Worm (Caenorhabditis elegans) whole organism, L1 larva: ENCODE measurements around the gene ZK370.6.
A peak's percentile ranks its signal among the peaks of the same experiment; 100 is the strongest.

Experiments used
- alr-1 ChIP-seq: fragments of 200-800 bp; sonication (Bioruptor generic); optimal IDR thresholded peaks from 2 replicates; lab custom pipeline; 2018; ENCODE audit warnings: borderline replicate concordance, mild to moderate bottlenecking, missing genetic modification characterization, missing compliant biosample characterization
- aly-2 ChIP-seq: fragments of 150-350 bp; optimal IDR thresholded peaks from 2 replicates; lab custom pipeline; 2014; ENCODE audit warnings: missing biosample characterization, missing genetic modification characterization
- ceh-63 ChIP-seq: fragments of 200-800 bp; sonication (Bioruptor generic); optimal IDR thresholded peaks from 2 replicates; lab custom pipeline; 2018; ENCODE audit warnings: mild to moderate bottlenecking, missing genetic modification characterization, missing compliant biosample characterization
- ceh-8 ChIP-seq: fragments of 200-800 bp; sonication (Bioruptor generic); optimal IDR thresholded peaks from 2 replicates; lab custom pipeline; 2018; ENCODE audit warnings: mild to moderate bottlenecking, missing genetic modification characterization, moderate library complexity, missing compliant biosample characterization
- ceh-82 ChIP-seq, 3 experiments: fragments of 150-350 bp in 1 of 3; sonication (generic microtip) in 2 of 3; optimal IDR thresholded peaks; 2 replicates each; lab custom pipeline; 2014 to 2017; ENCODE audit warnings: missing biosample characterization in 3 of 3, missing genetic modification characterization in 3 of 3
- ceh-90 ChIP-seq: sonication (generic microtip); optimal IDR thresholded peaks from 2 replicates; lab custom pipeline; 2016; ENCODE audit warnings: missing genetic modification characterization, missing compliant biosample characterization
- dsc-1 ChIP-seq: sonication (generic microtip); optimal IDR thresholded peaks from 2 replicates; lab custom pipeline; 2016; ENCODE audit warnings: mild to moderate bottlenecking, missing genetic modification characterization, missing compliant biosample characterization
- efl-1 ChIP-seq, 4 experiments: fragments of 150-350 bp; optimal IDR thresholded peaks in 3 of 4; peaks in 1 of 4; 1 replicate in 1 of 4; 2 replicates in 3 of 4; lab custom pipeline; 2014; ENCODE audit warnings: missing biosample characterization in 2 of 4, missing genetic modification characterization in 2 of 4, missing genetic modification reagents in 2 of 4
- efl-3 ChIP-seq: fragments of 200-800 bp; sonication (Bioruptor generic); optimal IDR thresholded peaks from 2 replicates; lab custom pipeline; 2018; ENCODE audit warnings: mild to moderate bottlenecking, missing genetic modification characterization, missing compliant biosample characterization
- egl-27 ChIP-seq, 2 experiments: fragments of 150-350 bp in 1 of 2; sonication (generic microtip); optimal IDR thresholded peaks; 3 replicates each; lab custom pipeline; 2017 to 2018; ENCODE audit warnings: missing biosample characterization in 2 of 2, missing genetic modification characterization in 2 of 2, missing genetic modification reagents in 2 of 2
- ets-5 ChIP-seq: fragments of 200-800 bp; sonication (Bioruptor generic); IDR thresholded peaks from 2 replicates; pipeline ENCODE4 v1.3.6; 2022; ENCODE audit warnings: missing genetic modification characterization, missing compliant biosample characterization
- fkh-4 ChIP-seq: sonication (generic microtip); optimal IDR thresholded peaks from 2 replicates; lab custom pipeline; 2016; ENCODE audit warnings: missing compliant biosample characterization, missing genetic modification characterization, borderline replicate concordance
- fkh-8 ChIP-seq: sonication (generic microtip); optimal IDR thresholded peaks from 2 replicates; lab custom pipeline; 2016; ENCODE audit warnings: mild to moderate bottlenecking, missing genetic modification characterization, missing compliant biosample characterization
- grh-1 ChIP-seq: fragments of 200-800 bp; sonication (Bioruptor generic); IDR thresholded peaks from 2 replicates; pipeline ENCODE4 v1.3.6; 2022; ENCODE audit warnings: missing genetic modification reagents, missing genetic modification characterization, missing compliant biosample characterization
- isw-1 ChIP-seq: fragments of 200-800 bp; sonication (Bioruptor generic); IDR thresholded peaks from 2 replicates; pipeline ENCODE4 v1.3.6; 2022; ENCODE audit warnings: missing genetic modification characterization, missing compliant biosample characterization
- jun-1 ChIP-seq: fragments of 150-350 bp; optimal IDR thresholded peaks from 2 replicates; lab custom pipeline; 2014; ENCODE audit warnings: missing biosample characterization, missing genetic modification reagents, missing genetic modification characterization
- lin-13 ChIP-seq: fragments of 150-350 bp; optimal IDR thresholded peaks from 2 replicates; lab custom pipeline; 2014; ENCODE audit warnings: missing biosample characterization, missing genetic modification reagents, missing genetic modification characterization
- lin-35 ChIP-seq, 2 experiments: fragments of 150-350 bp; optimal IDR thresholded peaks; 2 replicates each; lab custom pipeline; 2014; ENCODE audit warnings: missing biosample characterization in 2 of 2, missing genetic modification characterization in 2 of 2, missing genetic modification reagents in 2 of 2
- lin-39 ChIP-seq: fragments of 150-350 bp; optimal IDR thresholded peaks from 2 replicates; lab custom pipeline; 2014; ENCODE audit warnings: missing biosample characterization, missing genetic modification reagents, missing genetic modification characterization
- lir-3 ChIP-seq: sonication (generic microtip); optimal IDR thresholded peaks from 2 replicates; lab custom pipeline; 2016; ENCODE audit warnings: mild to moderate bottlenecking, missing genetic modification characterization, moderate library complexity, missing compliant biosample characterization; ENCODE audit not compliant: poor library complexity
- mab-9 ChIP-seq: fragments of 200-800 bp; sonication (Bioruptor generic); IDR thresholded peaks from 2 replicates; pipeline ENCODE4 v1.3.6; 2022; ENCODE audit warnings: missing genetic modification reagents, missing genetic modification characterization, missing compliant biosample characterization
- mdl-1 ChIP-seq, 2 experiments: fragments of 150-350 bp; optimal IDR thresholded peaks; 2 replicates each; lab custom pipeline; 2014 to 2017; ENCODE audit warnings: missing biosample characterization in 2 of 2, missing genetic modification characterization in 2 of 2, inconsistent platforms in 1 of 2
- mef-2 ChIP-seq: fragments of 150-350 bp; optimal IDR thresholded peaks from 2 replicates; lab custom pipeline; 2014; ENCODE audit warnings: missing biosample characterization, missing genetic modification characterization
- mep-1 ChIP-seq: fragments of 150-350 bp; optimal IDR thresholded peaks from 2 replicates; lab custom pipeline; 2014; ENCODE audit warnings: missing biosample characterization, missing genetic modification characterization
- nhr-19 ChIP-seq: fragments of 200-800 bp; sonication (Bioruptor generic); conservative IDR thresholded peaks from 2 replicates; pipeline ENCODE4 v1.3.6; 2022; ENCODE audit warnings: missing genetic modification characterization, missing compliant biosample characterization
- nhr-28 ChIP-seq: fragments of 150-350 bp; optimal IDR thresholded peaks from 2 replicates; lab custom pipeline; 2014; ENCODE audit warnings: missing biosample characterization, missing genetic modification characterization
- nhr-71 ChIP-seq: sonication (generic microtip); optimal IDR thresholded peaks from 2 replicates; lab custom pipeline; 2016; ENCODE audit warnings: mild to moderate bottlenecking, missing genetic modification characterization, moderate library complexity, missing compliant biosample characterization
- nhr-85 ChIP-seq: sonication (generic microtip); peaks from one replicate; lab custom pipeline; 2016; ENCODE audit warnings: missing genetic modification characterization, inconsistent platforms, missing compliant biosample characterization
- nhr-90 ChIP-seq: sonication (generic microtip); optimal IDR thresholded peaks from 2 replicates; lab custom pipeline; 2016; ENCODE audit warnings: mild to moderate bottlenecking, missing genetic modification characterization, missing compliant biosample characterization; ENCODE audit not compliant: poor library complexity
- pqm-1 ChIP-seq: sonication (generic microtip); optimal IDR thresholded peaks from 3 replicates; lab custom pipeline; 2017; ENCODE audit warnings: missing biosample characterization, missing genetic modification characterization
- rnt-1 ChIP-seq: sonication (generic microtip); optimal IDR thresholded peaks from 2 replicates; lab custom pipeline; 2016; ENCODE audit warnings: mild to moderate bottlenecking, missing genetic modification characterization, moderate library complexity, missing compliant biosample characterization
- snpc-4 ChIP-seq: fragments of 150-350 bp; optimal IDR thresholded peaks from 2 replicates; lab custom pipeline; 2014; ENCODE audit warnings: missing biosample characterization, missing genetic modification characterization
- snu-23 ChIP-seq: sonication (generic microtip); optimal IDR thresholded peaks from 2 replicates; lab custom pipeline; 2016; ENCODE audit warnings: missing genetic modification characterization, missing compliant biosample characterization
- sox-4 ChIP-seq: sonication (generic microtip); optimal IDR thresholded peaks from 2 replicates; lab custom pipeline; 2016; ENCODE audit warnings: missing genetic modification characterization, missing compliant biosample characterization
- sptf-1 ChIP-seq: fragments of 150-350 bp; optimal IDR thresholded peaks from 2 replicates; lab custom pipeline; 2014; ENCODE audit warnings: missing biosample characterization, missing genetic modification characterization
- swsn-7 ChIP-seq: sonication (generic microtip); optimal IDR thresholded peaks from 2 replicates; lab custom pipeline; 2016; ENCODE audit warnings: missing genetic modification characterization, missing compliant biosample characterization
- unc-86 ChIP-seq: sonication (generic microtip); optimal IDR thresholded peaks from 2 replicates; lab custom pipeline; 2016; ENCODE audit warnings: missing genetic modification characterization, missing compliant biosample characterization
- xbp-1 ChIP-seq: sonication (generic microtip); optimal IDR thresholded peaks from 2 replicates; lab custom pipeline; 2016; ENCODE audit warnings: missing genetic modification characterization, missing compliant biosample characterization
- ztf-11 ChIP-seq, 2 experiments: sonication (generic microtip); optimal IDR thresholded peaks; 2 replicates each; lab custom pipeline; 2016 to 2017; ENCODE audit warnings: missing genetic modification characterization in 2 of 2, missing biosample characterization in 1 of 2, missing compliant biosample characterization in 1 of 2
- ztf-4 ChIP-seq: fragments of 150-350 bp; optimal IDR thresholded peaks from 2 replicates; lab custom pipeline; 2014; ENCODE audit warnings: missing biosample characterization, missing genetic modification characterization

ZK370.6 gene

DNA sequence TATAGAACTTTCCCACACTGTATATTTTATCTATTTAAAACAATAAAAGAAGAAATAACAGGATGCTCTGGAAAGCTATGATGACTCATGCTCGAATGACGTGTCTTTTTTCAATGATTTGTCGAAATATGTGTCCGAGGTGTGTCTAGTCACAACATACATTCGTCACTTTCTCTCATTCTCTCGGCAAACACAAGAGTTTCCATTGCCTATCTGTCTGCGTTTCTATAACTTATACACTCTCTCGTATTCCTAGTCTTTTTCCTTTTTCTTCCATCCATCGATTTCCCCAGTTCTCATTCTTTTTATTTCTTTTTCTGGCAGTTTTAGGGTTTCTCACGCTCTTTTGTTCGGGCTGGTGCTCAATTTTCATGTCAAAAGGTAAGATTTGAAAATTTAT is 47.0 kb downstream of the ZK370.6 start (continued):
- TF ChIP-seq lin-39 (tag; lab: Kevin White, UChicago) (no peak), mef-2 (no peak), snpc-4 (tag; lab: Kevin White, UChicago) (no peak), dsc-1 (tag; lab: Kevin White, UChicago) (no peak), nhr-19 (GFP tag; lab: Robert Waterston, UW) (no peak), ztf-11 (tag; optimal IDR thresholded peaks at IDR 0.05; lab: Kevin White, UChicago) (no peak), fkh-8 (tag; lab: Kevin White, UChicago) (peak; percentile 65), nhr-28 (tag; lab: Kevin White, UChicago) (no peak), nhr-85 (tag; lab: Kevin White, UChicago) (no peak), rnt-1 (peak; percentile 13), efl-1 (optimal IDR thresholded peaks at IDR 0.05; lab: Kevin White, UChicago) (peak; percentile 51 to 55), efl-1 (GFP tag; optimal IDR thresholded peaks at IDR 0.05 in 1 of 2; lab: Kevin White, UChicago) (peak; percentile 27 to 79), nhr-71 (tag; lab: Kevin White, UChicago) (peak; percentile 23), lin-13 (GFP tag; lab: Kevin White, UChicago) (no peak), mep-1 (tag; lab: Kevin White, UChicago) (peak; percentile 14), fkh-4 (no peak), unc-86 (tag; lab: Kevin White, UChicago) (no peak), lin-35 (GFP tag; optimal IDR thresholded peaks at IDR 0.05; lab: Kevin White, UChicago) (peak; percentile 27 to 46), xbp-1 (tag; lab: Kevin White, UChicago) (no peak), egl-27 (tag; optimal IDR thresholded peaks at IDR 0.05; lab: Kevin White, UChicago) (no peak), sptf-1 (tag; lab: Kevin White, UChicago) (no peak), pqm-1 (tag; lab: Kevin White, UChicago) (no peak), ceh-82 (tag; optimal IDR thresholded peaks at IDR 0.05; lab: Kevin White, UChicago) (peak in 1 of 3 experiments; percentile 35), efl-3 (no peak), nhr-90 (tag; lab: Kevin White, UChicago) (no peak), mdl-1 (tag; optimal IDR thresholded peaks at IDR 0.05; lab: Kevin White, UChicago) (no peak), isw-1 (no peak), alr-1 (tag; lab: Kevin White, UChicago) (no peak)

DNA sequence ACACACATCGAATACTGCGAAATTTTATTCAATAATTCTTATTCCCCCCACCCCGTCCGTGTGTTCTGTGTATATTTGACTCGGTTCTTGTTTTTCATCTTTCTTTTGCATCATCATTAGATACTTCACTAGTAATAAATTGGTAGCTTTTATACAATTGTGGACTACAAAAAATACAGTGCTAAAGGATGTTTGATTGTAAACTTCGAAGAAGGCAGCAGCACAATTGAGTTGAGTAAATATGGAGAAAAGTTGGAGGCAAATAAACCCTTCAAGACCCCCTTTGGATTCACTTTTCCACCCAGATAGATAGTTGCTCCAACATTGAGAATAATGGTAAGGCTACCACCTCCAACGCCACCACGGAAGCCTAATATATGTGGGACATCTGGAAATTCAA is 50.3 kb downstream of the ZK370.6 start, which contains the start of gene B0303.7:
Gene B0303.7 (plus strand): TSS at position 301 of the 400 bp plus-strand sequence.
- TF ChIP-seq unc-86 (tag; lab: Kevin White, UChicago) (no peak), ceh-90 (tag; lab: Kevin White, UChicago) (no peak), ceh-63 (no peak), swsn-7 (tag; lab: Kevin White, UChicago) (no peak), lir-3 (no peak), ztf-4 (tag; lab: Kevin White, UChicago) (no peak), aly-2 (no peak), xbp-1 (tag; lab: Kevin White, UChicago) (no peak), ets-5 (GFP tag; lab: Robert Waterston, UW) (no peak), snu-23 (GFP tag; lab: Kevin White, UChicago) (no peak), ceh-8 (no peak), lin-39 (tag; lab: Kevin White, UChicago) (no peak), jun-1 (tag; lab: Kevin White, UChicago) (no peak), mab-9 (GFP tag; lab: Robert Waterston, UW) (no peak), sox-4 (no peak), isw-1 (no peak), dsc-1 (tag; lab: Kevin White, UChicago) (no peak), grh-1 (no peak)
